Fruit fly (Drosophila melanogaster): ENCODE results near the gene Pdcd4.

The Pdcd4 gene

DNA sequence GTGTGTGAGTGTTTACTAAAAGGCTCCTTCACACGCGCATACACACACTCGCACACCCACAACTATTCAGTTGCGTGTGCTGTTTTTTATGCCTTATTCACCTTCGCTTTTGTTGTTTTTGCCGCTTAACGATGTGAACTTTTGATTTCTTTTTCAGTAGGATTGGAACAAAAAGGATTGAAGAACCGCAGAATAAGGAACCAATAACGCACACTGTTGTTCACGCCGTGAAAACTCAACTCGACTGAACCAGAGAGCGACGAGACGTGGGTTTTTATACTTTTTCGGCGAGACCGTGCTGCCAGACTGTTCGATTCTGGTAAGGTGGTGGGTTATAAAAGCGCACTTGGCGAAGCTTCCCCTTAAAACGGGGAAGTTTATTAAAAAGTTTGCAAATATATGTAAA is at the start of gene Pdcd4:
Gene Pdcd4, minus strand, starts transcription at position 255 of the 406 bp plus-strand sequence.
- TF ChIP-seq Smox (GFP tag; optimal IDR thresholded peaks at IDR 0.05) (no peak), fkh (GFP tag; optimal IDR thresholded peaks at IDR 0.05) (peak; percentile 15), CG6808 (GFP tag; optimal IDR thresholded peaks at IDR 0.05) (peak; percentile 54), CG4318 (GFP tag; optimal IDR thresholded peaks at IDR 0.05) (no peak), ss (GFP tag; optimal IDR thresholded peaks at IDR 0.05) (peak; percentile 85), Eip93F (GFP tag; optimal IDR thresholded peaks at IDR 0.05) (no peak), CG10669 (GFP tag; optimal IDR thresholded peaks at IDR 0.05) (peak; percentile 64), topi (GFP tag; optimal IDR thresholded peaks at IDR 0.05) (peak; percentile 22), Sox15 (GFP tag; optimal IDR thresholded peaks at IDR 0.05) (no peak), vri (GFP tag; optimal IDR thresholded peaks at IDR 0.05) (peak; percentile 2), Eip75B (GFP tag; optimal IDR thresholded peaks at IDR 0.05) (peak; percentile 51), CG15336 (GFP tag; IDR thresholded peaks at IDR 0.05) (peak; percentile 36; the same call in 1 of the 2 replicates), Hr38 (GFP tag; optimal IDR thresholded peaks at IDR 0.05) (no peak), Sox102F (GFP tag; optimal IDR thresholded peaks at IDR 0.05) (peak; percentile 29), Ets96B (tag; optimal IDR thresholded peaks at IDR 0.05) (peak; percentile 71), CG10631 (GFP tag; optimal IDR thresholded peaks at IDR 0.05) (no peak), CG8119 (GFP tag; IDR thresholded peaks at IDR 0.05) (no peak), CG7368 (GFP tag; optimal IDR thresholded peaks at IDR 0.05) (peak; percentile 31), Sox14 (GFP tag; optimal IDR thresholded peaks at IDR 0.05) (peak; percentile 50), cyc (GFP tag; optimal IDR thresholded peaks at IDR 0.05) (peak; percentile 12), pdm3 (GFP tag; optimal IDR thresholded peaks at IDR 0.05) (peak; percentile 52), CG32006 (GFP tag; optimal IDR thresholded peaks at IDR 0.05) (peak; percentile 32), CG3032 (tag; optimal IDR thresholded peaks at IDR 0.05) (peak; percentile 52), spab (GFP tag; optimal IDR thresholded peaks at IDR 0.05) (peak; percentile 7), fd59A (GFP tag; optimal IDR thresholded peaks at IDR 0.05) (no peak), CG9139 (GFP tag; optimal IDR thresholded peaks at IDR 0.05) (peak; percentile 69), CG6854 (GFP tag; optimal IDR thresholded peaks at IDR 0.05) (peak; percentile 14), CG1621 (tag; optimal IDR thresholded peaks at IDR 0.05) (peak; percentile 77), eg (GFP tag; IDR thresholded peaks at IDR 0.05) (peak; percentile 75), CG6163 (GFP tag; IDR thresholded peaks at IDR 0.05) (peak; percentile 67), Eip78C (GFP tag) (peak; percentile 36), CG34406 (GFP tag; optimal IDR thresholded peaks at IDR 0.05) (peak; percentile 7), esn (GFP tag; optimal IDR thresholded peaks at IDR 0.05) (peak; percentile 5), lz (GFP tag; optimal IDR thresholded peaks at IDR 0.05) (peak; percentile 22), dsx (GFP tag; optimal IDR thresholded peaks at IDR 0.05; ENCODE audit: poor library complexity, severe bottlenecking) (peak; percentile 76), achi (GFP tag; optimal IDR thresholded peaks at IDR 0.05) (no peak), dac (GFP tag; optimal IDR thresholded peaks at IDR 0.05) (no peak), Blimp-1 (GFP tag; optimal IDR thresholded peaks at IDR 0.05) (peak; percentile 66), net (GFP tag; optimal IDR thresholded peaks at IDR 0.05) (peak; percentile 18), CG6276 (GFP tag; optimal IDR thresholded peaks at IDR 0.05) (peak; percentile 16), CG6792 (GFP tag; optimal IDR thresholded peaks at IDR 0.05) (no peak), salr (GFP tag; optimal IDR thresholded peaks at IDR 0.05) (peak in 1 of 2 experiments; percentile 44), CG8319 (GFP tag; optimal IDR thresholded peaks at IDR 0.05) (no peak), CG16779 (tag; optimal IDR thresholded peaks at IDR 0.05) (peak; percentile 61)
